Worm (Caenorhabditis elegans): Measurements from ENCODE around the gene F20B6.6.

ce11 chrX:4222200-4222599 is 20.2 kb upstream of the F20B6.6 start:
- TF ChIP-seq ceh-9 (tag; optimal IDR thresholded peaks at IDR 0.05) (no peak), ama-1 (optimal IDR thresholded peaks at IDR 0.05) (no peak), unc-39 (tag; optimal IDR thresholded peaks at IDR 0.05) (no peak), ztf-11 (tag; optimal IDR thresholded peaks at IDR 0.05) (no peak), pqm-1 (tag; optimal IDR thresholded peaks at IDR 0.05) (no peak), nhr-67 (tag; optimal IDR thresholded peaks at IDR 0.05) (no peak), ceh-16 (tag; optimal IDR thresholded peaks at IDR 0.05) (no peak), snpc-4 (tag; optimal IDR thresholded peaks at IDR 0.05) (no peak), elt-1 (tag; optimal IDR thresholded peaks at IDR 0.05) (no peak)
